Worm (Caenorhabditis elegans) whole organism, L4/young adult: ENCODE data around the gene F23A7.5.
"Not testable (repeated sequence)": the region's sequence is repeated elsewhere in the genome, so short reads cannot be mapped to it uniquely, and the experiment has no call there.

Source experiments
- W03F9.2 ChIP-seq: fragments of 150-350 bp; optimal IDR thresholded peaks from 2 replicates; lab custom pipeline; 2014; ENCODE audit warnings: missing biosample characterization, missing genetic modification characterization
- dao-5 ChIP-seq: sonication (generic microtip); optimal IDR thresholded peaks from 2 replicates; lab custom pipeline; 2016; ENCODE audit warnings: missing genotype, missing genetic modification characterization, moderate library complexity, missing compliant biosample characterization
- him-1 ChIP-seq: sonication (generic microtip); optimal IDR thresholded peaks from 2 replicates; lab custom pipeline; 2016; ENCODE audit warnings: missing genotype, missing genetic modification reagents, missing genetic modification characterization, missing compliant biosample characterization

F23A7.5 gene

DNA sequence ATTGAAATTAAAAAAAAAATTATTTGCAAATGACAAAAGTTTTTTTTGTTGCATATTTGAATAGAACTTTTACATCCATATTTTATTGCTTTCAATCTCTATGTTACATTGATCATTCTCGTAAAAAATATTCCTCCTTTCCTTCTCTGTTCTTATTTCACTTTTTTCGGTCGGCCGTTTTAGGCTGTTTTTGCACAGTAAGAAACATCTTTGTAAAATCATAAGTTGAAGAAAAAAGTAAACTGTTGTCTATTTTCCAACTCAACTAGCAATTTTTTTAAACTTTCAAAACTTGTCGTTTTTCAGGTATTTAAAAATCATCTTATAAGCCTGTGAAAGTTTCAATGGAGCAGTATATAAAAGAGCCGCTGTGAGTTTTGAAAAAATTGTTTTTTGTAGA lies at the start of gene F23A7.5:
F23A7.5 (plus strand) TSS at position 301 of the 400 bp plus-strand sequence.
- TF ChIP-seq dao-5 (tag; lab: Kevin White, UChicago) (no peak), W03F9.2 (no peak), him-1 (tag; lab: Kevin White, UChicago) (no peak)

DNA sequence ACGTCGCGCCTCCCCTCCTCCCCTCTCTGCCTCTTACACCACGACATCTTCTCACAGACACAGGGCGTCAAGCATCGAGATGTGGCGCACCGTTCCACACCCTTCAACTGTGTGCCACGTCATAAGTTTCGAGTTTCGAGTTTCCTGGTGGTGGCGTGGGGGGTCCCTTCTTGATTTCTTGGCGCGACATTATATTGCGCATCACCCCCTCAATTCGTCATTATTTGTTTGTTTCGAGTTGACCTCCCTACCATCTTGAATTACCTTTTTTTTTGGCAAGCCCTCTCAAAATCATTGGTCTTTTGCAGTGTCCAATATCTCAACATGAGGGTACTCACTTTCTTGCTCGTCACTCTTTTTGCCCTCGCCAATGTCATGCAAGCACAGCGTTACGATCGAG lies 44.7 kb upstream of the F23A7.5 start, which contains the start of gene nlp-67:
nlp-67 (plus strand) TSS at position 301 of the 400 bp plus-strand sequence.
- TF ChIP-seq W03F9.2 (no peak), dao-5 (tag; lab: Kevin White, UChicago) (no peak), him-1 (tag; lab: Kevin White, UChicago) (no peak)

DNA sequence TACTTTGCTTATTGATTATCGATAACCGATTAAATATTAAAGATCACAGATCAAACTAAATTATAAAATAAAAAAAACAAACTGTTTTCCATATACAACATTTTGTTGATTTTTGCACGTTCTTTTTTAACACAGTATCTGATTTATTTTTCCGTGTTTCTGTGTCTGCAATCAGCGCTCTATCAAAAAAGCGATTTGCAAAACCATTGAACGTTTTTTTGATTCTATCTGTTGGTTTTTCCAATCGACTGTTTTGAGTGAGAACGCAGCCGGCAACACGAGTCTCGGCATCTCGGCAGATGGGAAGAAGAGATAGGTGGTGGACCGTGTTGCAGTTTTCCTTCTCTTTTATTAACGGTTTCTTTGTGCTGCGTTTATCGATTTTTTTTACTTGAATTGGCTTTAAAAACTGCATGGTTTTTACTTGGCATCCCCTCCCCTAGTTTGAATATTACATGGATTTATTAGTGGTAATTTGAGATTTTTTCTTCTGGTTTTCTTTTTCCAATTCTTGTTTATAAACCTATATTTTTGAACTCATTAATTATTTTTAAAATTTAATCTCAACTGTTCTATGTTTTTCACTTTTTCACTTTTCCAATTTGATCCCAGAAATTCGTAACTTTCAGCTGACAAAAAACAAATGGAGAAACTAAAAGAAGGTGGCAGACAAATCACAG lies 39.4 kb upstream of the F23A7.5 start, which contains the start of gene slc-25A21:
slc-25A21 (plus strand) TSS at position 630 of the 680 bp plus-strand sequence.
- TF ChIP-seq dao-5 (tag; lab: Kevin White, UChicago) (no peak), W03F9.2 (no peak), him-1 (tag; lab: Kevin White, UChicago) (no peak)

DNA sequence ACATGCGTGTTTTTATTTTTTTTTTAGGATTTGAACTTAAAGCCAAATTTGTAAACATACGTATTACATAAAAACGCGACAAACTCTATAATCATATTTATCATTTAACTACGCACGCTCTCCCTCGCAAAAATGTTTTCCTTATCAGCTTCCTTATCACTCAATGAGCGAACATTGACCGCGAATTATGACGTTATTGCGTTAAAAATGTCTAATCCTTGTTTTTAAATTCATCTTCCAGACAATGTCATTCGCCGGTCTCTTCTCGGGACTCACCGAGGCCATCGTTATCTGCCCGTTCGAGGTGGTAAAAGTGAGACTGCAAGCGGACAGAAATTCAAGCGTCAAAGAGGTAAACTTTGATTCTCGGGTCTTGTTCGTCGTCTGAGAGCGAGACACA lies 36.1 kb upstream of the F23A7.5 start:
- TF ChIP-seq dao-5 (tag; lab: Kevin White, UChicago) (no peak), him-1 (tag; lab: Kevin White, UChicago) (no peak), W03F9.2 (no peak)

DNA sequence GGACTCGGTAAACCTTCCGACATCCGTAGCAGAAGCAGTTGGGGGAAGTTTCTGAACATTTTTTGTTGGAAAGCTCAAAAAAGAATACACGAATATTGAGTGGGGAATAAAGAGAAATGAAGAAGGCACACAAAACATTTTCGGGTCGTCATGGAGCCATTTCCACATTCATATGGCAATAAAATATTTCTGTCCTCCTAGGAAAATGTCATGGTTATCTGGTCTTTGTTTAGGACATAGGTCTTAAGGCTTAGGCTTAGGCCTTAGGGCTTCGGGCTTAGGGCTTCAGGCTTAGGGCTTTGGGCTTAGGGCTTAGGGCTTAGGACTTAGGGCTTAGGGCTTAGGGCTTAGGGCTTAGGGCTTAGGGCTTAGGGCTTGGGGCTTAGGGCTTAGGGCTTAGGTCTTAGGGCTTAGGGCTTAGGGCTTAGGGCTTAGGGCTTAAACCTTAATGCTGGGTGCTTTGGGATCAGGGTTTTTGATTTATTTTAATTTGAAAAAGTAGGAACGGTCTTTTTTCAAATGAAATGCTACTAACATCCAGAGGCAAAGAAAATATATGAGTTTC lies 29.4 kb upstream of the F23A7.5 start, which contains the start of gene R11.3:
R11.3 (minus strand) TSS at position 51 of the 565 bp plus-strand sequence.
- TF ChIP-seq W03F9.2 = no peak
- TF ChIP-seq dao-5 (tag; lab: Kevin White, UChicago) = no peak
- TF ChIP-seq him-1 (tag; lab: Kevin White, UChicago) = no peak

DNA sequence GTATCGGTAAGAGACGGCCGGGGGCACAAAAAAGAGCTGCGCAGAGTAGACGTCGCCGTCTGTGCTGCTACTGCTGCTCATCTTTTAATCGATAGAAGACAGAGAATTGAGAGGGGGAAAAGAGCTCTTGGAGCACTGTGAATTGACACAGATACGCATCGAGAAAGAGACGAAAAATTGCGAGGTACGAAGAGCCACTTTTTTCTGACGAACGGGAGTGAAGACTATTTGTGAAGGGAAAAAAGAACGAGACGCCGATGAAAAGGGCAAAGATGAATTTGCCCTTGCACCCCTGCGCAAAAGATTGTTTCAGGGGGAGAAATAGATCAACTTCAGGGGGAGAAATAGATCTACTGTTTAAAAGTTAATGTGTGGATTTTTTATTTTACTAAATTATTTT lies 26.5 kb upstream of the F23A7.5 start:
- TF ChIP-seq him-1 (tag; lab: Kevin White, UChicago) (peak; percentile 60), W03F9.2 (no peak)

DNA sequence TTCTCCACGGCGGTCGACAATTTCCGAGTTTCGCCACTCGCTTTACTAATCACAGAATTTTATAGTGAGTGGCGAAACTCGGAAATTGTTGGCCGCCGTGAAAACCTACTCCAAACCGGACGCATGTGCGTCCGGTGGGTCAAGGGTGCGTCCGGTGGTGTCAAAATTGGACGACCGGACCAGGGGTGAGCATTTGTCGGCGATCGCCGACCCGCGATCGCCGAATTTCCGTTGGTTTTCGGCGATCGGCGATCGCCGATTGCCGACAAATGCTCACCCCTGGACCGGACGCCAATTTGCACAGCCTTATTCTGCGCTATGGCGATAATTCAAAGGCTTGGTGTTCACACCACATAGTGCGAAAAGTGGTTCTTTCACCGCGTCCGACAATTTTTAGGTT lies 24.4 kb upstream of the F23A7.5 start:
- TF ChIP-seq dao-5 (tag; lab: Kevin White, UChicago) (no peak), W03F9.2 (no peak), him-1 (tag; lab: Kevin White, UChicago) (no peak)

DNA sequence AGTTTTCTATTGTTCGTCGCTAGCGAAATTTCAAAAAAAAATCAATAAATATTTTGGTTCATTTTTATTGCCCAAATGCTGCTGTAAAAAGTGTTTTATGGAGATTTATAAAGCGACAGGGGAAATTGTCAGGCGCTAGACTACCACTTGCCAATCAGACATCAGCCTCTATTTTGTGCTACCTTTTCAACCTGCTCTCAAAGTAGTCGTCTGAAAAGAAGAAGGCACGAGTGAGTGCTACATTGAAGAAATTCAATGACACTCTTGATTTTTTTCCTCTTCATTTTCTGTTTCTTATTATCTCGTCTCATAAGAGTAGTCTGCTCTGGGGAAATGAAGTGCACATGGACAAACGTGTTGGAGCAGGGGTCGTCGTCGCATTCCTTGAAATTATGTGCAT lies 22.8 kb upstream of the F23A7.5 start:
- TF ChIP-seq W03F9.2 (peak; percentile 47), him-1 (tag; lab: Kevin White, UChicago) (peak; percentile 70), dao-5 (tag; lab: Kevin White, UChicago) (no peak)

DNA sequence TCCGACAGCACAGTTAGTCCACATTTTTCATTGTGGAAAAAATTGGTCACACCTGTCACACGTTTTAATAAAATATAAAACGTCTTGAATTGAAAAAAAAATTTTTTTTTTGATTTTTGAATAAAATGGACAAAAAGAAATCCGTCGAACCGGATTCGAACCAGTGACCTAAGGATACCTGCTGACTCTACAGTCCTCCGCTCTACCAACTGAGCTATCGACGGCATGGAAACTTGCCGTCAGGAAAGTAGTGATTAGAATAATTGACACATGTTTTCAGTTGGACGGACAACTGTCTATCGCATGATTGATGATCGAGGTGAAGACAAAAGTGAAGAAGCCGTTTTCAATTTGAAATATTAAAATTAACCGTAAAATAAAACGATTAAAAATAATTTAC lies 20.6 kb upstream of the F23A7.5 start:
- TF ChIP-seq W03F9.2 = no peak
- no peak for TF ChIP-seq dao-5 (tag; lab: Kevin White, UChicago)
- no peak for TF ChIP-seq him-1 (tag; lab: Kevin White, UChicago)

DNA sequence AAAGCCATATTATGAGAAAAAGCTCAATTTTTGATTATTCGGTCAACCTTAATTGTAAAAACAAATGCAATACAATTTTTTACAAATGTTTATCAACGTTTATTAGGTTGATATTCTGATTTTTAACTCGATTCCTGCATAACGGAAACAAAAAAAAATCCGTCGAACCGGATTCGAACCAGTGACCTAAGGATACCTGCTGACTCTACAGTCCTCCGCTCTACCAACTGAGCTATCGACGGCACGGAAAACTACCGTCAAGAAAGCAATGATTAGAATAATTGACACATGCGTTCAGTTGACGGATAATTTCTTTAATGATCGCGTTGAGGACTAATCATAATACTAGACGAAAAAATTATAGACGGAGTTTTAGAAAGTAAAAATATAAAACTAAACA lies 20.1 kb upstream of the F23A7.5 start:
- TF ChIP-seq him-1 (tag; lab: Kevin White, UChicago) = no peak
- no peak for TF ChIP-seq dao-5 (tag; lab: Kevin White, UChicago)
- TF ChIP-seq W03F9.2 = no peak

DNA sequence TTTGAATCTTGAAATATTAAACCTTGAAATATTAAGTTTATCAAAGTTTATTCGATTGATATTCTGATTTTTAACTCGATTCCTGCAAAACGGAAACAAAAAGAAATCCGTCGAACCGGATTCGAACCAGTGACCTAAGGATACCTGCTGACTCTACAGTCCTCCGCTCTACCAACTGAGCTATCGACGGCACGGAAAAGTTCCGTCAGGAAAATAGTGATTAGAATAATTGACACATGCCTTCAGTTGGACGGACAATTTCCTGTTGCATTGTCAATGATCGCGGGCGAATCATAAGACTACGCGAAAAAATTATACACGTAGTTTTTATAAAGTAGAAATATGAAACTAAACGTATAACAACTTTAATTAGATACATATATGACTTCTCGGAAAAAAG lies 19.6 kb upstream of the F23A7.5 start:
- TF ChIP-seq him-1 (tag; lab: Kevin White, UChicago) (no peak), dao-5 (tag; lab: Kevin White, UChicago) (no peak), W03F9.2 (no peak)

DNA sequence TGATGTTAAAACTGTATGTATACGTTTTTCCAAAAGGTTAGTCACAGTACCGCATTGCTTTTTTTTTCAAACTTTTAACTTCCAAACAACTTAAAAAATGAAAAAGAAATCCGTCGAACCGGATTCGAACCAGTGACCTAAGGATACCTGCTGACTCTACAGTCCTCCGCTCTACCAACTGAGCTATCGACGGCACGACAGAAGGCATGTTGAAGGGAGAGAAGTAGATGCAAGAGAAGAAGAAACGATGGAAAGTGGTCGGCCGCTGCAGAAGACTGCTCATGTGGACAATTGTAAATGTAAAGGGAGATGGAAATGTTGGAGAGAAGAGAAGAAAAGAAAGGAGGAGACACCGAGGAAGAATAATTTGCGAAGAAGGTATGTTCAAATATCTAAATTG lies 19.1 kb upstream of the F23A7.5 start:
- TF ChIP-seq dao-5 (tag; lab: Kevin White, UChicago) = peak; percentile 81
- peak; percentile 71 for TF ChIP-seq him-1 (tag; lab: Kevin White, UChicago)
- peak; percentile 42 for TF ChIP-seq W03F9.2

DNA sequence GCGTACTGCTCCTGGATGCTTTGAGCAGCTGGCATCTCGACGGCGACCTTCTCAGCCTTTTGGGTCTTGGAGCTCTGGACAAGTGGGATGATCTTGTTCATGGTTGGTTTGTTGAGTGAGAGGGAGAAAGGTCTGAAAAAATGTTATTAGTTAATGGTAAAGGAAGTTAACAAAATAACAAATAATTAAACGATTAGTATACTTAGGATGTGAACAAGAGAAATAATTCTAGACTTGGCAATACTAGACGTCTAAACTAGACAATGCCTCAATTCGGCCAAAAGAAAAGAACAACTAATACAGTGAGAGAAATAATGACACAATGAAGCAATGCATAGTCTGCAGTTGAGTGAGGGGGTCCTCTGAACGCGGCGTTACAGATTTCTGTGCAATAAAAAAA lies 18.2 kb upstream of the F23A7.5 start, which contains the start of gene R11.4:
R11.4 (minus strand) TSS at position 101 of the 400 bp plus-strand sequence.
- TF ChIP-seq dao-5 (tag; lab: Kevin White, UChicago) (no peak), W03F9.2 (no peak), him-1 (tag; lab: Kevin White, UChicago) (no peak)

DNA sequence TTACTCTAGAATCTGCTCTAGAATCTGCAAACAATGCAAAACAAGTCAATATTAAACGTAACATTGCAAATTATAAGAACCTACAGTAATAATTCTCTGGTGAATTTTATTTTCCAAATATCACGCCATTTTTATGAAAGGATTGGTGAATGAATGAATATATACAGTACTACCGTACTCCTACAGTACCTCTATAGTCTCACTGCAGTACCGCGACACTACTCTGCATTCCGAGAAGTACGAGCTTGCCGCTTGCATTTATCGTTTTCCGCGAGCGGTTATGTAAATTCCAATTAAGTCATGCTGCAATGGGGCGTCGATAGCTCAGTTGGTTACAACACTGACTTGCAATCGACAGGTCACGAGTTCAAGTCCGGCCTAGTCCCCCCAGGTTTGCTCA lies 16.4 kb upstream of the F23A7.5 start, which contains the start of gene F23A7.4:
F23A7.4 (plus strand) TSS at position 301 of the 400 bp plus-strand sequence.
- TF ChIP-seq him-1 (tag; lab: Kevin White, UChicago); dao-5 (tag; lab: Kevin White, UChicago); W03F9.2: not testable (repeated sequence)
